Fruit fly (Drosophila melanogaster): ENCODE data around the gene CG7094.

dm6 chr2L:17559275-17559674 lies 3.7 kb upstream of the CG7094 start:
- TF ChIP-seq Myc (optimal IDR thresholded peaks at IDR 0.05) (no peak), h (optimal IDR thresholded peaks at IDR 0.05) (no peak)
